Worm (Caenorhabditis elegans) whole organism, early embryonic: Measurements from ENCODE around the gene mrpl-22.

Experiments used
- B0310.2 ChIP-seq: sonication (generic microtip); optimal IDR thresholded peaks from 2 replicates; lab custom pipeline; 2016; ENCODE audit warnings: mild to moderate bottlenecking, missing genetic modification characterization, missing compliant biosample characterization
- ama-1 ChIP-seq: fragments of 150-350 bp; optimal IDR thresholded peaks from 2 replicates; lab custom pipeline; 2014
- ceh-13 ChIP-seq: fragments of 200-800 bp; sonication (Bioruptor generic); optimal IDR thresholded peaks from 2 replicates; lab custom pipeline; 2018; ENCODE audit warnings: mild to moderate bottlenecking, missing genetic modification characterization, missing compliant biosample characterization
- ceh-36 ChIP-seq: sonication (generic microtip); optimal IDR thresholded peaks from 2 replicates; lab custom pipeline; 2016; ENCODE audit warnings: missing genetic modification characterization, inconsistent platforms, missing compliant biosample characterization
- ets-7 ChIP-seq: sonication (generic microtip); optimal IDR thresholded peaks from 2 replicates; lab custom pipeline; 2016; ENCODE audit warnings: missing genotype, missing genetic modification characterization, missing compliant biosample characterization
- flt-1 ChIP-seq: fragments of 200-800 bp; sonication (Bioruptor generic); IDR thresholded peaks from 2 replicates; pipeline ENCODE4 v1.3.6; 2022; ENCODE audit warnings: missing genetic modification characterization, missing compliant biosample characterization
- hmbx-1 ChIP-seq: sonication (generic microtip); optimal IDR thresholded peaks from 2 replicates; lab custom pipeline; 2016; ENCODE audit warnings: mild to moderate bottlenecking, missing genetic modification characterization, missing compliant biosample characterization
- scrt-1 ChIP-seq: fragments of 200-800 bp; sonication (Bioruptor generic); IDR thresholded peaks from 2 replicates; pipeline ENCODE4 v1.3.6; 2022; ENCODE audit warnings: missing genetic modification characterization, missing compliant biosample characterization
- tbx-37 ChIP-seq: fragments of 200-800 bp; sonication (Bioruptor generic); conservative IDR thresholded peaks from 2 replicates; pipeline ENCODE4 v1.3.6; 2022; ENCODE audit warnings: missing genetic modification reagents, missing genetic modification characterization, missing compliant biosample characterization

- TF ChIP-seq B0310.2 (tag; lab: Kevin White, UChicago): no peak
- TF ChIP-seq ama-1 (lab: Kevin White, UChicago): no peak
- TF ChIP-seq flt-1 (GFP tag; lab: Robert Waterston, UW): no peak
- no peak for TF ChIP-seq scrt-1
- no peak for TF ChIP-seq ets-7
- TF ChIP-seq tbx-37 (GFP tag; lab: Robert Waterston, UW): no peak
- TF ChIP-seq ceh-13: no peak
- no peak for TF ChIP-seq hmbx-1 (tag; lab: Kevin White, UChicago)
- no peak for TF ChIP-seq ceh-36 (tag; lab: Kevin White, UChicago)
Measured at ce11 chrIII:10666640-10667039, 51.4 kb downstream of the mrpl-22 start.
